Fruit fly (Drosophila melanogaster): Measurements from ENCODE around the gene Ype.
A peak's percentile ranks its signal among the peaks of the same experiment; 100 is the strongest.

The Ype gene

dm6 chrX:13358240-13358799 is 28.9 kb downstream of the Ype start (continued):
- no peak for TF ChIP-seq crc (GFP tag; optimal IDR thresholded peaks at IDR 0.05)
- no peak for TF ChIP-seq Antp (GFP tag; optimal IDR thresholded peaks at IDR 0.05)
- peak; percentile 51; the same call in 2 of the 3 replicates for TF ChIP-seq Doc3 (GFP tag; IDR thresholded peaks at IDR 0.05; ENCODE audit: partially characterized antibody)
- no peak for TF ChIP-seq gem (tag; optimal IDR thresholded peaks at IDR 0.05)
- TF ChIP-seq Dip3 (GFP tag; optimal IDR thresholded peaks at IDR 0.05): no peak
- TF ChIP-seq HHEX (GFP tag; optimal IDR thresholded peaks at IDR 0.05): no peak
- no peak for TF ChIP-seq CG11398 (GFP tag; optimal IDR thresholded peaks at IDR 0.05)
- TF ChIP-seq CG3726 (GFP tag; IDR thresholded peaks at IDR 0.05): no peak
- TF ChIP-seq hth (optimal IDR thresholded peaks at IDR 0.05): no peak
- TF ChIP-seq Nf-YC (tag; optimal IDR thresholded peaks at IDR 0.05): peak; percentile 32
- no peak for TF ChIP-seq CG12155 (GFP tag; optimal IDR thresholded peaks at IDR 0.05)
- TF ChIP-seq CG15011 (GFP tag; optimal IDR thresholded peaks at IDR 0.05): no peak
- TF ChIP-seq br (optimal IDR thresholded peaks at IDR 0.05): no peak
- TF ChIP-seq lab (GFP tag; optimal IDR thresholded peaks at IDR 0.05): no peak
- TF ChIP-seq Tbp (GFP tag; optimal IDR thresholded peaks at IDR 0.05): no peak
- no peak for TF ChIP-seq CG18764 (GFP tag; optimal IDR thresholded peaks at IDR 0.05)
- TF ChIP-seq inv (GFP tag; IDR thresholded peaks at IDR 0.05; ENCODE audit: partially characterized antibody): peak; percentile 32; the same call in 1 of the 2 replicates
- TF ChIP-seq dysf (GFP tag; IDR thresholded peaks at IDR 0.05): no peak
- TF ChIP-seq btn (GFP tag; optimal IDR thresholded peaks at IDR 0.05): no peak
- no peak for TF ChIP-seq CG17328 (GFP tag; IDR thresholded peaks at IDR 0.05)
- no peak for TF ChIP-seq Sin3A (optimal IDR thresholded peaks at IDR 0.05)
- TF ChIP-seq CG1024 (GFP tag; IDR thresholded peaks at IDR 0.05): no peak
- peak; percentile 76 for TF ChIP-seq Deaf1 (tag; optimal IDR thresholded peaks at IDR 0.05)
- peak; percentile 45; the same call in 1 of the 2 replicates for TF ChIP-seq hbn (GFP tag; IDR thresholded peaks at IDR 0.05; ENCODE audit: partially characterized antibody)
- 0 out of 2 replicates have a peak, but pooled peaks have one; percentile 18 for TF ChIP-seq CG9215 (GFP tag; IDR thresholded peaks at IDR 0.05)
- no peak for TF ChIP-seq vvl (GFP tag; IDR thresholded peaks at IDR 0.05)
- no peak for TF ChIP-seq CG2120 (GFP tag; optimal IDR thresholded peaks at IDR 0.05)
- no peak for TF ChIP-seq CG12659 (GFP tag; optimal IDR thresholded peaks at IDR 0.05)
- TF ChIP-seq CG30431 (GFP tag; optimal IDR thresholded peaks at IDR 0.05): no peak
- TF ChIP-seq shn (GFP tag; optimal IDR thresholded peaks at IDR 0.05): no peak
- TF ChIP-seq Hmr (GFP tag; optimal IDR thresholded peaks at IDR 0.05): no peak
- TF ChIP-seq CG14014 (GFP tag; IDR thresholded peaks at IDR 0.05): no peak
- TF ChIP-seq pum (GFP tag; optimal IDR thresholded peaks at IDR 0.05): no peak
- TF ChIP-seq en (GFP tag; optimal IDR thresholded peaks at IDR 0.05): no peak
- no peak for TF ChIP-seq gsb (GFP tag; IDR thresholded peaks at IDR 0.05)
- no peak for TF ChIP-seq NFAT (GFP tag; IDR thresholded peaks at IDR 0.05)
- no peak for TF ChIP-seq fd64A (GFP tag; optimal IDR thresholded peaks at IDR 0.05)
- no peak for TF ChIP-seq jumu (GFP tag; optimal IDR thresholded peaks at IDR 0.05)
- TF ChIP-seq CG42726 (GFP tag; IDR thresholded peaks at IDR 0.05; ENCODE audit: partially characterized antibody): peak; percentile 50; the same call in 1 of the 2 replicates
- no peak for TF ChIP-seq ttk (GFP tag; IDR thresholded peaks at IDR 0.05)
- TF ChIP-seq vnd (GFP tag; IDR thresholded peaks at IDR 0.05; ENCODE audit: partially characterized antibody): peak; percentile 35; the same call in 1 of the 3 replicates
- no peak for TF ChIP-seq Gsc (GFP tag; IDR thresholded peaks at IDR 0.05)
- TF ChIP-seq sisA (GFP tag; IDR thresholded peaks at IDR 0.05): no peak
- TF ChIP-seq CG6254 (GFP tag; optimal IDR thresholded peaks at IDR 0.05): no peak
- 0 out of 3 replicates have a peak, but pooled peaks have one; percentile 45 for TF ChIP-seq CG14860 (GFP tag; IDR thresholded peaks at IDR 0.05; ENCODE audit: partially characterized antibody)
- TF ChIP-seq gcm (GFP tag; optimal IDR thresholded peaks at IDR 0.05): no peak
- TF ChIP-seq vfl (GFP tag; optimal IDR thresholded peaks at IDR 0.05): no peak
- no peak for TF ChIP-seq otp (GFP tag; IDR thresholded peaks at IDR 0.05)
- no peak for TF ChIP-seq CG7372 (GFP tag; IDR thresholded peaks at IDR 0.05)
- no peak for TF ChIP-seq CG9437 (GFP tag; optimal IDR thresholded peaks at IDR 0.05)
- TF ChIP-seq CG33213 (GFP tag; optimal IDR thresholded peaks at IDR 0.05): no peak
- no peak for TF ChIP-seq CG2199 (GFP tag; IDR thresholded peaks at IDR 0.05)
